Fruit fly (Drosophila melanogaster) whole organism, embryonic: ENCODE measurements around the gene fig.
A peak's percentile ranks its signal among the peaks of the same experiment; 100 is the strongest.

Source experiments
- Awh ChIP-seq: fragments of 200-800 bp; sonication (Bioruptor generic); IDR thresholded peaks from 2 replicates; pipeline ENCODE4, ENCODE4 v1.3.6; 2022; ENCODE audit warnings: missing biosample characterization, missing genetic modification characterization
- B-H1 ChIP-seq: fragments of 200-800 bp; sonication (Bioruptor generic); IDR thresholded peaks from 3 replicates; pipeline ENCODE4 v1.3.6; 2022; ENCODE audit warnings: missing biosample characterization, missing genetic modification characterization
- C15 ChIP-seq: fragments of 200-800 bp; sonication (Bioruptor generic); IDR thresholded peaks from 3 replicates; pipeline ENCODE4 v1.3.6; 2022; ENCODE audit warnings: missing biosample characterization, missing genetic modification characterization
- CG10209 ChIP-seq: fragments of 200-800 bp; sonication (Bioruptor generic); optimal IDR thresholded peaks from 3 replicates; lab custom pipeline; 2017; ENCODE audit warnings: missing biosample characterization, mild to moderate bottlenecking, missing genetic modification characterization, missing genetic modification reagents
- CG10321 ChIP-seq: fragments of 200-800 bp; sonication (Bioruptor generic); IDR thresholded peaks from 2 replicates; pipeline ENCODE4 v1.3.6; 2022; ENCODE audit warnings: missing biosample characterization, missing genetic modification characterization
- CG10543 ChIP-seq: fragments of 200-800 bp; sonication (Bioruptor generic); optimal IDR thresholded peaks from 3 replicates; lab custom pipeline; 2017; ENCODE audit warnings: missing biosample characterization, mild to moderate bottlenecking, missing genetic modification characterization, moderate library complexity
- CG10565 ChIP-seq: fragments of 200-800 bp; sonication (Bioruptor generic); optimal IDR thresholded peaks from 3 replicates; lab custom pipeline; 2016; ENCODE audit warnings: missing biosample characterization, mild to moderate bottlenecking, missing genetic modification characterization
- CG12659 ChIP-seq: fragments of 200-800 bp; sonication (Bioruptor generic); optimal IDR thresholded peaks from 3 replicates; lab custom pipeline; 2017; ENCODE audit warnings: mild to moderate bottlenecking, missing biosample characterization, missing genetic modification reagents, missing genetic modification characterization
- CG13123 ChIP-seq: fragments of 200-800 bp; sonication (Bioruptor generic); optimal IDR thresholded peaks from 2 replicates; lab custom pipeline; 2016; ENCODE audit warnings: missing biosample characterization, missing genetic modification characterization
- CG1647 ChIP-seq: fragments of 200-800 bp; sonication (Bioruptor generic); optimal IDR thresholded peaks from 3 replicates; lab custom pipeline; 2016; ENCODE audit warnings: missing biosample characterization, missing genetic modification characterization
- CG2199 ChIP-seq: fragments of 200-800 bp; sonication (Bioruptor generic); IDR thresholded peaks from 3 replicates; pipeline ENCODE4 v1.3.6; 2022; ENCODE audit warnings: missing biosample characterization, missing genetic modification characterization
- CG31388 ChIP-seq: fragments of 200-800 bp; sonication (Bioruptor generic); optimal IDR thresholded peaks from 2 replicates; lab custom pipeline; 2016; ENCODE audit warnings: missing biosample characterization, missing genetic modification characterization
- CG3995 ChIP-seq: fragments of 200-800 bp; sonication (Bioruptor generic); optimal IDR thresholded peaks from 3 replicates; lab custom pipeline; 2016; ENCODE audit warnings: missing biosample characterization, missing genetic modification characterization
- CG4404 ChIP-seq: fragments of 200-800 bp; sonication (Bioruptor generic); IDR thresholded peaks from 2 replicates; pipeline ENCODE4 v1.3.6; 2022; ENCODE audit warnings: missing biosample characterization, missing genetic modification characterization
- CG4617 ChIP-seq: fragments of 200-800 bp; sonication (Bioruptor generic); optimal IDR thresholded peaks from 3 replicates; lab custom pipeline; 2016; ENCODE audit warnings: missing biosample characterization, missing genetic modification characterization, borderline replicate concordance
- CG5953 ChIP-seq: fragments of 200-800 bp; sonication (Bioruptor generic); IDR thresholded peaks from 2 replicates; pipeline ENCODE4 v1.3.6; 2022; ENCODE audit warnings: missing biosample characterization, missing genetic modification characterization
- CG7556 ChIP-seq: fragments of 200-800 bp; sonication (Bioruptor generic); optimal IDR thresholded peaks from 2 replicates; lab custom pipeline; 2017; ENCODE audit warnings: missing biosample characterization, mild to moderate bottlenecking, missing genetic modification characterization
- CG8944 ChIP-seq: fragments of 200-800 bp; sonication (Bioruptor generic); optimal IDR thresholded peaks from 3 replicates; lab custom pipeline; 2016; ENCODE audit warnings: missing biosample characterization, missing genetic modification characterization
- CG9609 ChIP-seq: fragments of 200-800 bp; sonication (Bioruptor generic); optimal IDR thresholded peaks from 3 replicates; lab custom pipeline; 2016; ENCODE audit warnings: missing biosample characterization, missing genetic modification characterization
- CG9797 ChIP-seq: fragments of 200-800 bp; sonication (Bioruptor generic); optimal IDR thresholded peaks from 3 replicates; lab custom pipeline; 2018; ENCODE audit warnings: missing biosample characterization, mild to moderate bottlenecking, missing genetic modification characterization
- CG9876 ChIP-seq: fragments of 200-800 bp; sonication (Bioruptor generic); optimal IDR thresholded peaks from 2 replicates; lab custom pipeline; 2016; ENCODE audit warnings: missing biosample characterization, missing genetic modification characterization
- Camta ChIP-seq: fragments of 200-800 bp; sonication (Bioruptor generic); optimal IDR thresholded peaks from 2 replicates; lab custom pipeline; 2016; ENCODE audit warnings: missing biosample characterization, missing genetic modification characterization
- CoRest ChIP-seq: fragments of 200-800 bp; sonication (Bioruptor generic); optimal IDR thresholded peaks from 3 replicates; lab custom pipeline; 2018; ENCODE audit warnings: missing biosample characterization, mild to moderate bottlenecking, missing genetic modification characterization, moderate library complexity
- D ChIP-seq, 2 experiments: fragments of 200-800 bp in 1 of 2; fragments of >200 bp in 1 of 2; sonication (Bioruptor generic) in 1 of 2; optimal IDR thresholded peaks; 2 replicates in 1 of 2; 3 replicates in 1 of 2; lab custom pipeline; 2017; ENCODE audit warnings: mild to moderate bottlenecking in 1 of 2, missing biosample characterization in 1 of 2, missing genetic modification characterization in 1 of 2, missing genetic modification reagents in 1 of 2
- E2f2 ChIP-seq: fragments of 200-800 bp; sonication (Bioruptor generic); IDR thresholded peaks from 2 replicates; pipeline ENCODE4 v1.3.6; 2022; ENCODE audit warnings: missing biosample characterization, missing genetic modification characterization
- Ets65A ChIP-seq: fragments of 200-800 bp; sonication (Bioruptor generic); peaks from one replicate; lab custom pipeline; 2016; ENCODE audit warnings: missing biosample characterization, missing genetic modification characterization
- Fer2 ChIP-seq: fragments of 200-800 bp; sonication (Bioruptor generic); optimal IDR thresholded peaks from 2 replicates; lab custom pipeline; 2018; ENCODE audit warnings: missing biosample characterization, mild to moderate bottlenecking, missing genetic modification characterization, moderate library complexity
- Hand ChIP-seq: fragments of 200-800 bp; sonication (Bioruptor generic); optimal IDR thresholded peaks from 2 replicates; lab custom pipeline; 2017; ENCODE audit warnings: mild to moderate bottlenecking, missing biosample characterization, missing genetic modification reagents, missing genetic modification characterization
- Lhr ChIP-seq: fragments of 200-800 bp; sonication (Bioruptor generic); optimal IDR thresholded peaks from 3 replicates; lab custom pipeline; 2017; ENCODE audit warnings: mild to moderate bottlenecking, missing biosample characterization, missing genetic modification reagents, missing genetic modification characterization
- Meics ChIP-seq: fragments of 200-800 bp; sonication (Bioruptor generic); optimal IDR thresholded peaks from 2 replicates; lab custom pipeline; 2017; ENCODE audit warnings: missing biosample characterization, mild to moderate bottlenecking, missing genetic modification characterization
- NC2α ChIP-seq: fragments of 200-800 bp; sonication (Bioruptor generic); optimal IDR thresholded peaks from 2 replicates; lab custom pipeline; 2016; ENCODE audit warnings: missing biosample characterization, missing genetic modification characterization
- Oli ChIP-seq: fragments of 200-800 bp; sonication (Bioruptor generic); optimal IDR thresholded peaks from 2 replicates; lab custom pipeline; 2018; ENCODE audit warnings: missing biosample characterization, mild to moderate bottlenecking, missing genetic modification characterization, moderate library complexity
- Pdp1 ChIP-seq, 2 experiments: fragments of 200-800 bp; sonication (Bioruptor generic); optimal IDR thresholded peaks; 3 replicates each; lab custom pipeline; 2016; ENCODE audit warnings: missing biosample characterization in 2 of 2, missing genetic modification characterization in 2 of 2, mild to moderate bottlenecking in 1 of 2, moderate library complexity in 1 of 2
- Spps ChIP-seq: fragments of 200-800 bp; sonication (Bioruptor generic); optimal IDR thresholded peaks from 2 replicates; lab custom pipeline; 2018; ENCODE audit warnings: missing biosample characterization, mild to moderate bottlenecking, missing genetic modification characterization
- btn ChIP-seq: fragments of 200-800 bp; sonication (Bioruptor generic); optimal IDR thresholded peaks from 2 replicates; lab custom pipeline; 2016; ENCODE audit warnings: missing biosample characterization, missing genetic modification characterization
- crp ChIP-seq, 2 experiments: fragments of 200-800 bp; sonication (Bioruptor generic); optimal IDR thresholded peaks; 2 replicates in 1 of 2; 3 replicates in 1 of 2; lab custom pipeline; 2017; ENCODE audit warnings: missing biosample characterization in 2 of 2, missing genetic modification characterization in 2 of 2, mild to moderate bottlenecking in 1 of 2, moderate library complexity in 1 of 2
- ems ChIP-seq: fragments of 200-800 bp; sonication (Bioruptor generic); optimal IDR thresholded peaks from 3 replicates; lab custom pipeline; 2016; ENCODE audit warnings: missing biosample characterization, missing genetic modification characterization
- esg ChIP-seq: fragments of 200-800 bp; sonication (Bioruptor generic); conservative IDR thresholded peaks from 2 replicates; pipeline ENCODE4 v1.3.6; 2022; ENCODE audit warnings: missing biosample characterization, missing genetic modification characterization
- fu2 ChIP-seq: fragments of 200-800 bp; sonication (Bioruptor generic); optimal IDR thresholded peaks from 2 replicates; lab custom pipeline; 2016; ENCODE audit warnings: missing biosample characterization, missing genetic modification characterization
- hbn ChIP-seq: fragments of 200-800 bp; sonication (Bioruptor generic); IDR thresholded peaks from 2 replicates; pipeline ENCODE4 v1.3.6; 2022; ENCODE audit warnings: missing biosample characterization, missing genetic modification characterization; ENCODE audit not compliant: partially characterized antibody
- kay ChIP-seq: fragments of 200-800 bp; sonication (Bioruptor generic); optimal IDR thresholded peaks from 2 replicates; lab custom pipeline; 2016; ENCODE audit warnings: missing biosample characterization, missing genetic modification characterization
- oc ChIP-seq: fragments of 200-800 bp; sonication (Bioruptor generic); optimal IDR thresholded peaks from 2 replicates; lab custom pipeline; 2018; ENCODE audit warnings: missing biosample characterization, mild to moderate bottlenecking, missing genetic modification characterization, moderate library complexity
- prd ChIP-seq, 3 experiments: fragments of >200 bp in 2 of 3; fragments of 200-800 bp in 1 of 3; sonication (Bioruptor generic) in 1 of 3; optimal IDR thresholded peaks in 2 of 3; IDR thresholded peaks in 1 of 3; 2 replicates in 2 of 3; 3 replicates in 1 of 3; pipeline versions ENCODE4 v1.3.6 to Lab custom; 2017 to 2022; ENCODE audit warnings: missing biosample characterization in 1 of 3, missing genetic modification characterization in 1 of 3
- sens ChIP-seq: fragments of 200-800 bp; sonication (Bioruptor generic); peaks from one replicate; lab custom pipeline; 2016; ENCODE audit warnings: missing biosample characterization, missing genetic modification characterization
- sens-2 ChIP-seq: fragments of 200-800 bp; sonication (Bioruptor generic); IDR thresholded peaks from 2 replicates; pipeline ENCODE4 v1.3.6; 2022; ENCODE audit warnings: missing biosample characterization, missing genetic modification characterization
- slou ChIP-seq: fragments of 200-800 bp; sonication (Bioruptor generic); optimal IDR thresholded peaks from 3 replicates; lab custom pipeline; 2016; ENCODE audit warnings: missing biosample characterization, missing genetic modification characterization
- slp2 ChIP-seq: fragments of 200-800 bp; sonication (Bioruptor generic); optimal IDR thresholded peaks from 2 replicates; lab custom pipeline; 2016; ENCODE audit warnings: missing biosample characterization, missing genetic modification characterization
- ssp ChIP-seq: fragments of 200-800 bp; sonication (Bioruptor generic); IDR thresholded peaks from 2 replicates; pipeline ENCODE4 v1.3.6; 2022; ENCODE audit warnings: missing biosample characterization, missing genetic modification characterization
- unc-4 ChIP-seq: fragments of 200-800 bp; sonication (Bioruptor generic); IDR thresholded peaks from 2 replicates; pipeline ENCODE4 v1.3.6; 2022; ENCODE audit warnings: missing biosample characterization, missing genetic modification characterization; ENCODE audit not compliant: partially characterized antibody
- vvl ChIP-seq: fragments of 200-800 bp; sonication (Bioruptor generic); IDR thresholded peaks from 2 replicates; pipeline ENCODE4 v1.3.6; 2022; ENCODE audit warnings: missing biosample characterization, missing genetic modification characterization

fig gene

DNA sequence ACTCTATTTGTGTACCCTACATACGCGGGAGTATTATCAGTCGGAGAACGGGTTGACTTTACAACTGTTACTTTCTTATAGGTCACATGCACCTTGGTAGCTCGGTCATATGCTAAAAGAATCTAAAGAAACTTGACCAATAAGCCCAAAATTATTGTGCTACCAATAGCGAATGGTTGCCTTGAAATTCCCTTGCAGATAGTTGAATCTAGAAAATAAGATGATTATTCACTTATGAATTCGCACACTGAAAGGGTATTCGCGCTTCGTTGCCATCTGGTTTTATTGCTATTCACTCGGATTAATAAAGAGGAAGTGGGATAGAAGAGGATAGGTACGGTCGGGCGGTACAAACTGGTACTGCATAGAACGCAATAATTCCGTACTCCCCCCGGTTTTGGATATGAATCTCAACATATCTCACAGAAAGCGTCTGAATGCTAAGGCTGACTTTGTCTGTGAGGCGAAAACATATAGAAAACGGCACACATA, 6.4 kb downstream of the fig start (continued):
- TF ChIP-seq Awh (GFP tag; lab: Robert Waterston, UW), result no peak
- TF ChIP-seq ems, result peak; percentile 75
- no peak for TF ChIP-seq unc-4
- peak; percentile 76 for TF ChIP-seq Oli (tag; lab: Kevin White, UChicago)
- peak; percentile 98 for TF ChIP-seq Ets65A (GFP tag; lab: Kevin White, UChicago)
- peak; percentile 72 for TF ChIP-seq CG10209 (GFP tag; lab: Kevin White, UChicago)
- no peak for TF ChIP-seq sens-2 (GFP tag; lab: Robert Waterston, UW)
- TF ChIP-seq NC2α (GFP tag; lab: Kevin White, UChicago), result peak; percentile 16
- TF ChIP-seq sens, result peak; percentile 93
- TF ChIP-seq ssp, result peak; percentile 59
- peak; percentile 85 for TF ChIP-seq fu2 (GFP tag; lab: Kevin White, UChicago)
- TF ChIP-seq Spps, result no peak
- no peak for TF ChIP-seq CG9797 (GFP tag; lab: Kevin White, UChicago)
- peak; percentile 76 for TF ChIP-seq CG9609 (GFP tag; lab: Kevin White, UChicago)
- no peak for TF ChIP-seq CG5953 (GFP tag; lab: Robert Waterston, UW)
- TF ChIP-seq CG31388, result no peak
- peak; percentile 59 for TF ChIP-seq slp2 (GFP tag; lab: Kevin White, UChicago)
- peak; percentile 74 for TF ChIP-seq CG4404 (GFP tag; lab: Robert Waterston, UW)
- peak; percentile 88 for TF ChIP-seq CoRest (tag; lab: Kevin White, UChicago)
- TF ChIP-seq CG12659 (GFP tag; lab: Kevin White, UChicago), result peak; percentile 76
- TF ChIP-seq Fer2 (tag; lab: Kevin White, UChicago), result peak; percentile 62
- TF ChIP-seq CG10565 (GFP tag; lab: Kevin White, UChicago), result no peak
- TF ChIP-seq CG10321 (GFP tag; lab: Robert Waterston, UW), result no peak
- peak; percentile 34 for TF ChIP-seq E2f2 (GFP tag; lab: Robert Waterston, UW)
- TF ChIP-seq crp (GFP tag; optimal IDR thresholded peaks at IDR 0.05; lab: Kevin White, UChicago), result peak in 1 of 2 experiments; percentile 30
- peak; percentile 75 for TF ChIP-seq CG8944 (GFP tag; lab: Kevin White, UChicago)
- TF ChIP-seq oc, result peak; percentile 38
- peak; percentile 32 for TF ChIP-seq CG3995 (GFP tag; lab: Kevin White, UChicago)
- 0 out of 3 replicates have a peak, but pooled peaks have one; percentile 18 for TF ChIP-seq C15
- TF ChIP-seq prd (optimal IDR thresholded peaks at IDR 0.05; lab: Kevin White, UChicago), result no peak
- peak; percentile 80 for TF ChIP-seq prd (GFP tag; IDR thresholded peaks at IDR 0.05; lab: Robert Waterston, UW)
- TF ChIP-seq hbn (GFP tag; lab: Robert Waterston, UW), result no peak
- peak; percentile 69 for TF ChIP-seq CG10543 (GFP tag; lab: Kevin White, UChicago)
- peak; percentile 56 for TF ChIP-seq CG7556 (GFP tag; lab: Kevin White, UChicago)
- peak; percentile 64 for TF ChIP-seq slou (GFP tag; lab: Kevin White, UChicago)
- peak; percentile 69 for TF ChIP-seq vvl (GFP tag; lab: Robert Waterston, UW)
- peak; percentile 45 for TF ChIP-seq Camta (GFP tag; lab: Kevin White, UChicago)
- TF ChIP-seq Meics (GFP tag; lab: Kevin White, UChicago), result peak; percentile 76
- peak; percentile 57 for TF ChIP-seq CG1647
- TF ChIP-seq CG9876 (GFP tag; lab: Kevin White, UChicago), result no peak
- TF ChIP-seq btn (GFP tag; lab: Kevin White, UChicago), result peak; percentile 23
- TF ChIP-seq esg (GFP tag; lab: Robert Waterston, UW), result peak; percentile 60
- no peak for TF ChIP-seq CG2199
- TF ChIP-seq B-H1 (GFP tag; lab: Robert Waterston, UW), result peak; percentile 40
- TF ChIP-seq Lhr (GFP tag; lab: Kevin White, UChicago), result no peak
- peak; percentile 44 for TF ChIP-seq CG13123 (GFP tag; lab: Kevin White, UChicago)
- peak; percentile 77 for TF ChIP-seq Hand (GFP tag; lab: Kevin White, UChicago)
- TF ChIP-seq D (optimal IDR thresholded peaks at IDR 0.05; lab: Kevin White, UChicago), result no peak
- peak; percentile 19 for TF ChIP-seq D (GFP tag; optimal IDR thresholded peaks at IDR 0.05; lab: Kevin White, UChicago)
- TF ChIP-seq kay, result peak; percentile 89
- TF ChIP-seq Pdp1 (GFP tag; optimal IDR thresholded peaks at IDR 0.05; lab: Kevin White, UChicago), result peak; percentile 65 to 70
- TF ChIP-seq CG4617 (GFP tag; lab: Kevin White, UChicago), result peak; percentile 19
